Fruit fly (Drosophila melanogaster): ENCODE measurements around the gene Fum1.

The Fum1 gene

DNA sequence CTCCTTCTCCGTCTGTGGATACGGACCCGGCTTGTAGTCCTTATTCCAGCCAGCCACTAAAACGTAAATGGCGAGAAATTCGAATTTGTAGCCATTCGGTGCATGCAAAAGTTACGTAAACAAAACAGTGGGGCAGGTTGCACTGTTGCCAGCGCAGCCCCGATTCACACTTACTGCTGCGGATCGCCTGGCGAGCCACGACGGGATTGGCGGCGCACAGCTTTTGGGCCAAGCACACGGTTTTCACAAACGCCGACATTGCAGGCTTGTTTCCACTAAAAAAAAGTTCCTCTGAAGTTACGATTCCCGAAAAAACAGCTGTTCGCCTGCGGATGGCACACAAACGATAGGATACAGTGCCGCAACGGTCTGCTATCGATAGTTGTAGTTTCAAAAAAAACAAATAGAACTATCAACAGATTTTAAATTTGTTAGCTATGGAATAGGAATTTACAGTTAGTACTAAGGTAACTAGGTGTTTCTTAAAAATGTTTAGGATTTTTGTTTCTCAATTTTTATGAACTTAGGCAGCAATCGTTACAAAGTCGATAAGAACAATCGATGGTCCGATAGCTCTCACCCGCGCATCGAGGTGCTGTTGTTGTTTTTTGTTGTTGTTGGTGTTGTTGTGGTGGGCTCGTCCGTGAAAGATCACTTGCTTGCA, at the start of gene Fum1:
TSS of gene Fum1 (plus strand) at position 599 of the 664 bp plus-strand sequence.
- peak; percentile 22 for TF ChIP-seq vri (GFP tag; optimal IDR thresholded peaks at IDR 0.05)
- no peak for TF ChIP-seq CG6808 (GFP tag; optimal IDR thresholded peaks at IDR 0.05)
- TF ChIP-seq fkh (GFP tag; optimal IDR thresholded peaks at IDR 0.05) = peak; percentile 28
- no peak for TF ChIP-seq Sox102F (GFP tag; optimal IDR thresholded peaks at IDR 0.05)
- peak; percentile 5 for TF ChIP-seq CG31627 (GFP tag; optimal IDR thresholded peaks at IDR 0.05)
- no peak for TF ChIP-seq Lpt (GFP tag; optimal IDR thresholded peaks at IDR 0.05)
- TF ChIP-seq topi (GFP tag; optimal IDR thresholded peaks at IDR 0.05) = peak; percentile 23
- TF ChIP-seq Sox14 (GFP tag; optimal IDR thresholded peaks at IDR 0.05) = peak; percentile 14
- TF ChIP-seq CG3032 (tag; optimal IDR thresholded peaks at IDR 0.05) = peak; percentile 6
- peak; percentile 18 for TF ChIP-seq lz (GFP tag; optimal IDR thresholded peaks at IDR 0.05)
- peak; percentile 38 for TF ChIP-seq esn (GFP tag; optimal IDR thresholded peaks at IDR 0.05)
- TF ChIP-seq acj6 (GFP tag; optimal IDR thresholded peaks at IDR 0.05) = peak; percentile 12

DNA sequence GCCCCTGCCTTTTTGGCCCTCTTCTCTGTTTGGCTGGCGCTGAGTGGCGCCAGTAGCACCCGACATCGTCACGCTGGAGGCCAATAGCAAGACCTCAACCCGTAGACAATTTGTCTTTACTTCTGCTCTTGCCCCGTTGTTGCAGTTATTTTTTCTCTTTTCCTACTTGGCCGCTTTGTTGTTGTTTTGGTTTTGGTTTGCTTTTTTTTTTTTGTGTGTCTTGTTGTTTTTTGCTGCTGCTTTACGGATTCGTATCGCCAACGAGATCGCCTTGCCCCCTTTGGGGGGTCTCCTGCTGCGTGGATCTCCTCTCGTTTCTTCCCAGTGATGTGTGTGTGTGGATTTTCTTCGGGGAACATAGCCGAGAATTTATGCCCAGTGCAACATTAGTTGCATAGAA, 46.3 kb upstream of the Fum1 start:
- TF ChIP-seq CG6854 (GFP tag; optimal IDR thresholded peaks at IDR 0.05) (no peak), CG10669 (GFP tag; optimal IDR thresholded peaks at IDR 0.05) (peak; percentile 10), CG8119 (GFP tag; IDR thresholded peaks at IDR 0.05) (peak; percentile 91), Gug (GFP tag; IDR thresholded peaks at IDR 0.05) (peak; percentile 35), Sox14 (GFP tag; optimal IDR thresholded peaks at IDR 0.05) (peak; percentile 6), CG3919 (GFP tag; optimal IDR thresholded peaks at IDR 0.05) (peak; percentile 1), ss (GFP tag; optimal IDR thresholded peaks at IDR 0.05) (peak; percentile 68 to 71), dsx (GFP tag; optimal IDR thresholded peaks at IDR 0.05; ENCODE audit: poor library complexity, severe bottlenecking) (peak; percentile 55), CG9139 (GFP tag; optimal IDR thresholded peaks at IDR 0.05) (peak; percentile 57), Ets96B (tag; optimal IDR thresholded peaks at IDR 0.05) (no peak), Sox102F (GFP tag; optimal IDR thresholded peaks at IDR 0.05) (no peak), Eip75B (GFP tag; optimal IDR thresholded peaks at IDR 0.05) (peak; percentile 22), CG6808 (GFP tag; optimal IDR thresholded peaks at IDR 0.05) (peak; percentile 54), CG32006 (GFP tag; optimal IDR thresholded peaks at IDR 0.05) (peak; percentile 46), CG15336 (GFP tag; IDR thresholded peaks at IDR 0.05) (peak; percentile 75), eg (GFP tag; IDR thresholded peaks at IDR 0.05) (peak; percentile 85), CG6276 (GFP tag; optimal IDR thresholded peaks at IDR 0.05) (peak; percentile 70), CG16779 (tag; optimal IDR thresholded peaks at IDR 0.05) (peak; percentile 55), spab (GFP tag; optimal IDR thresholded peaks at IDR 0.05) (peak; percentile 5), CG3032 (tag; optimal IDR thresholded peaks at IDR 0.05) (peak; percentile 14), OdsH (GFP tag; optimal IDR thresholded peaks at IDR 0.05) (no peak), acj6 (GFP tag; optimal IDR thresholded peaks at IDR 0.05) (peak; percentile 0), CG7368 (GFP tag; optimal IDR thresholded peaks at IDR 0.05) (no peak), Hr38 (GFP tag; optimal IDR thresholded peaks at IDR 0.05) (no peak), CG6163 (GFP tag; IDR thresholded peaks at IDR 0.05) (peak; percentile 84), salr (GFP tag; optimal IDR thresholded peaks at IDR 0.05) (peak in 1 of 2 experiments; percentile 64), achi (GFP tag; optimal IDR thresholded peaks at IDR 0.05) (peak; percentile 29), Lpt (GFP tag; optimal IDR thresholded peaks at IDR 0.05) (peak; percentile 73), dac (GFP tag; optimal IDR thresholded peaks at IDR 0.05) (peak; percentile 2), net (GFP tag; optimal IDR thresholded peaks at IDR 0.05) (peak; percentile 45), pdm3 (GFP tag; optimal IDR thresholded peaks at IDR 0.05) (peak; percentile 8), Sox15 (GFP tag; optimal IDR thresholded peaks at IDR 0.05) (no peak), fd85E (GFP tag; optimal IDR thresholded peaks at IDR 0.05) (no peak), Eip78C (GFP tag) (peak; percentile 47), CG1621 (tag; optimal IDR thresholded peaks at IDR 0.05) (peak; percentile 27)
